Fruit fly (Drosophila melanogaster) whole organism, embryonic: ENCODE results near the gene Girdin.
A peak's percentile ranks its signal among the peaks of the same experiment; 100 is the strongest.

Experiments
- Abd-B ChIP-seq: fragments of 200-800 bp; sonication (Bioruptor generic); optimal IDR thresholded peaks from 2 replicates; lab custom pipeline; 2018; ENCODE audit warnings: missing biosample characterization, mild to moderate bottlenecking, missing genetic modification characterization, moderate library complexity
- Asciz ChIP-seq: fragments of 200-800 bp; sonication (Bioruptor generic); optimal IDR thresholded peaks from 2 replicates; lab custom pipeline; 2017; ENCODE audit warnings: missing biosample characterization, mild to moderate bottlenecking, missing genetic modification characterization, missing genetic modification reagents
- CG10267 ChIP-seq: fragments of 200-800 bp; sonication (Bioruptor generic); optimal IDR thresholded peaks from 2 replicates; lab custom pipeline; 2018; ENCODE audit warnings: missing biosample characterization, mild to moderate bottlenecking, missing genetic modification characterization, moderate library complexity
- CG10274 ChIP-seq: fragments of 200-800 bp; sonication (Bioruptor generic); optimal IDR thresholded peaks from 3 replicates; lab custom pipeline; 2017; ENCODE audit warnings: missing biosample characterization, mild to moderate bottlenecking, missing genetic modification characterization
- CG10321 ChIP-seq: fragments of 200-800 bp; sonication (Bioruptor generic); IDR thresholded peaks from 2 replicates; pipeline ENCODE4 v1.3.6; 2022; ENCODE audit warnings: missing biosample characterization, missing genetic modification characterization
- CG10543 ChIP-seq: fragments of 200-800 bp; sonication (Bioruptor generic); optimal IDR thresholded peaks from 3 replicates; lab custom pipeline; 2017; ENCODE audit warnings: missing biosample characterization, mild to moderate bottlenecking, missing genetic modification characterization, moderate library complexity
- CG10654 ChIP-seq: fragments of 200-800 bp; sonication (Bioruptor generic); optimal IDR thresholded peaks from 2 replicates; lab custom pipeline; 2016; ENCODE audit warnings: missing biosample characterization, missing genetic modification characterization
- CG10979 ChIP-seq: fragments of 200-800 bp; sonication (Bioruptor generic); optimal IDR thresholded peaks from 2 replicates; lab custom pipeline; 2018; ENCODE audit warnings: missing biosample characterization, mild to moderate bottlenecking, missing genetic modification characterization, moderate library complexity
- CG11695 ChIP-seq: fragments of 200-800 bp; sonication (Bioruptor generic); IDR thresholded peaks from 3 replicates; pipeline ENCODE4 v1.3.6; 2022; ENCODE audit warnings: missing biosample characterization, missing genetic modification characterization
- CG12219 ChIP-seq: fragments of 200-800 bp; sonication (Bioruptor generic); optimal IDR thresholded peaks from 3 replicates; lab custom pipeline; 2018; ENCODE audit warnings: missing biosample characterization, mild to moderate bottlenecking, missing genetic modification characterization
- CG14965 ChIP-seq: fragments of 200-800 bp; sonication (Bioruptor generic); optimal IDR thresholded peaks from 2 replicates; lab custom pipeline; 2016; ENCODE audit warnings: missing biosample characterization, missing genetic modification characterization, borderline replicate concordance
- CG1603 ChIP-seq: fragments of 200-800 bp; sonication (Bioruptor generic); optimal IDR thresholded peaks from 2 replicates; lab custom pipeline; 2019; ENCODE audit warnings: missing biosample characterization, mild to moderate bottlenecking, missing genetic modification characterization, moderate library complexity
- CG1647 ChIP-seq: fragments of 200-800 bp; sonication (Bioruptor generic); optimal IDR thresholded peaks from 3 replicates; lab custom pipeline; 2016; ENCODE audit warnings: missing biosample characterization, missing genetic modification characterization
- CG17328 ChIP-seq: fragments of 200-800 bp; sonication (Bioruptor generic); IDR thresholded peaks from 2 replicates; pipeline ENCODE4 v1.3.6; 2022; ENCODE audit warnings: missing biosample characterization, missing genetic modification characterization
- CG17802 ChIP-seq: fragments of 200-800 bp; sonication (Bioruptor generic); optimal IDR thresholded peaks from 2 replicates; lab custom pipeline; 2018; ENCODE audit warnings: missing biosample characterization, mild to moderate bottlenecking, missing genetic modification characterization, moderate library complexity
- CG34376 ChIP-seq: fragments of 200-800 bp; sonication (Bioruptor generic); optimal IDR thresholded peaks from 2 replicates; lab custom pipeline; 2018; ENCODE audit warnings: missing biosample characterization, mild to moderate bottlenecking, missing genetic modification characterization
- CG34422 ChIP-seq: fragments of 200-800 bp; sonication (Bioruptor generic); IDR thresholded peaks from 3 replicates; pipeline ENCODE4 v1.3.6; 2022; ENCODE audit warnings: missing biosample characterization, missing genetic modification characterization
- CG3847 ChIP-seq: fragments of 200-800 bp; sonication (Bioruptor generic); IDR thresholded peaks from 2 replicates; pipeline ENCODE4 v1.3.6; 2022; ENCODE audit warnings: missing biosample characterization, missing genetic modification characterization
- CG3995 ChIP-seq: fragments of 200-800 bp; sonication (Bioruptor generic); optimal IDR thresholded peaks from 3 replicates; lab custom pipeline; 2016; ENCODE audit warnings: missing biosample characterization, missing genetic modification characterization
- CG42726 ChIP-seq: fragments of 200-800 bp; sonication (Bioruptor generic); IDR thresholded peaks from 2 replicates; pipeline ENCODE4 v1.3.6; 2022; ENCODE audit warnings: missing biosample characterization, missing genetic modification characterization; ENCODE audit not compliant: partially characterized antibody
- CG4404 ChIP-seq: fragments of 200-800 bp; sonication (Bioruptor generic); IDR thresholded peaks from 2 replicates; pipeline ENCODE4 v1.3.6; 2022; ENCODE audit warnings: missing biosample characterization, missing genetic modification characterization
- CG6765 ChIP-seq: fragments of 200-800 bp; sonication (Bioruptor generic); optimal IDR thresholded peaks from 3 replicates; lab custom pipeline; 2017; ENCODE audit warnings: missing biosample characterization, mild to moderate bottlenecking, missing genetic modification characterization
- CG8281 ChIP-seq: fragments of 200-800 bp; sonication (Bioruptor generic); optimal IDR thresholded peaks from 2 replicates; lab custom pipeline; 2018; ENCODE audit warnings: missing biosample characterization, mild to moderate bottlenecking, missing genetic modification characterization, moderate library complexity
- CG8290 ChIP-seq, 3 experiments: fragments of 200-800 bp; sonication (Bioruptor generic); optimal IDR thresholded peaks; 2 replicates each; lab custom pipeline; 2016 to 2019; ENCODE audit warnings: missing biosample characterization in 3 of 3, missing genetic modification characterization in 3 of 3, mild to moderate bottlenecking in 2 of 3, moderate library complexity in 1 of 3
- CG9727 ChIP-seq: fragments of 200-800 bp; sonication (Bioruptor generic); optimal IDR thresholded peaks from 3 replicates; lab custom pipeline; 2017; ENCODE audit warnings: missing biosample characterization, mild to moderate bottlenecking, missing genetic modification characterization
- CG9876 ChIP-seq: fragments of 200-800 bp; sonication (Bioruptor generic); optimal IDR thresholded peaks from 2 replicates; lab custom pipeline; 2016; ENCODE audit warnings: missing biosample characterization, missing genetic modification characterization
- D19A ChIP-seq: fragments of 200-800 bp; optimal IDR thresholded peaks from 3 replicates; lab custom pipeline; 2019; ENCODE audit warnings: missing biosample characterization, mild to moderate bottlenecking, missing genetic modification characterization, moderate library complexity
- Dip3 ChIP-seq: fragments of 200-800 bp; sonication (Bioruptor generic); optimal IDR thresholded peaks from 3 replicates; lab custom pipeline; 2016; ENCODE audit warnings: missing biosample characterization, missing genetic modification characterization
- Elba2 ChIP-seq: fragments of 200-800 bp; sonication (Bioruptor generic); optimal IDR thresholded peaks from 3 replicates; lab custom pipeline; 2016; ENCODE audit warnings: missing biosample characterization, missing genetic modification characterization
- Ets97D ChIP-seq: fragments of 200-800 bp; sonication (Bioruptor generic); optimal IDR thresholded peaks from 3 replicates; lab custom pipeline; 2016; ENCODE audit warnings: missing biosample characterization, missing genetic modification characterization
- Med ChIP-seq: fragments of 200-800 bp; sonication (Bioruptor generic); peaks from one replicate; lab custom pipeline; 2016; ENCODE audit warnings: missing biosample characterization, missing genetic modification characterization, mild to moderate bottlenecking, inconsistent platforms, moderate library complexity
- NfI ChIP-seq: fragments of 200-800 bp; sonication (Bioruptor generic); optimal IDR thresholded peaks from 3 replicates; lab custom pipeline; 2018; ENCODE audit warnings: missing biosample characterization, mild to moderate bottlenecking, missing genetic modification characterization, moderate library complexity
- Opbp ChIP-seq: fragments of 200-800 bp; sonication (Bioruptor generic); IDR thresholded peaks from 3 replicates; pipeline ENCODE4 v1.3.6; 2022; ENCODE audit warnings: missing biosample characterization, missing genetic modification characterization; ENCODE audit not compliant: partially characterized antibody
- Sox100B ChIP-seq: fragments of 200-800 bp; sonication (Bioruptor generic); optimal IDR thresholded peaks from 3 replicates; lab custom pipeline; 2018; ENCODE audit warnings: missing biosample characterization, mild to moderate bottlenecking, missing genetic modification characterization
- ash1 ChIP-seq: fragments of 200-800 bp; sonication (Bioruptor generic); optimal IDR thresholded peaks from 2 replicates; lab custom pipeline; 2018; ENCODE audit warnings: missing biosample characterization, mild to moderate bottlenecking, missing genetic modification characterization
- btn ChIP-seq: fragments of 200-800 bp; sonication (Bioruptor generic); optimal IDR thresholded peaks from 2 replicates; lab custom pipeline; 2016; ENCODE audit warnings: missing biosample characterization, missing genetic modification characterization
- chm ChIP-seq: fragments of 200-800 bp; sonication (Bioruptor generic); IDR thresholded peaks from 2 replicates; pipeline ENCODE4 v1.3.6; 2022; ENCODE audit warnings: missing biosample characterization, missing genetic modification characterization
- dan ChIP-seq: fragments of 200-800 bp; sonication (Bioruptor generic); IDR thresholded peaks from 2 replicates; pipeline ENCODE4 v1.3.6; 2022; ENCODE audit warnings: missing biosample characterization, missing genetic modification characterization
- gsb-n ChIP-seq: fragments of 200-800 bp; sonication (Bioruptor generic); optimal IDR thresholded peaks from 3 replicates; lab custom pipeline; 2018; ENCODE audit warnings: missing biosample characterization, mild to moderate bottlenecking, missing genetic modification characterization
- inv ChIP-seq: fragments of 200-800 bp; sonication (Bioruptor generic); IDR thresholded peaks from 2 replicates; pipeline ENCODE4 v1.3.6; 2022; ENCODE audit warnings: missing biosample characterization, missing genetic modification characterization; ENCODE audit not compliant: partially characterized antibody
- mld ChIP-seq: fragments of 200-800 bp; sonication (Bioruptor generic); IDR thresholded peaks from 3 replicates; pipeline ENCODE4 v1.3.6; 2022; ENCODE audit warnings: missing biosample characterization, missing genetic modification characterization; ENCODE audit not compliant: partially characterized antibody
- org-1 ChIP-seq: fragments of 200-800 bp; sonication (Bioruptor generic); optimal IDR thresholded peaks from 2 replicates; lab custom pipeline; 2017; ENCODE audit warnings: missing biosample characterization, missing genetic modification characterization
- pb ChIP-seq: fragments of 200-800 bp; sonication (Bioruptor generic); optimal IDR thresholded peaks from 3 replicates; lab custom pipeline; 2016; ENCODE audit warnings: missing biosample characterization, missing genetic modification characterization
- psq ChIP-seq: fragments of 200-800 bp; sonication (Bioruptor generic); optimal IDR thresholded peaks from 2 replicates; lab custom pipeline; 2017; ENCODE audit warnings: missing biosample characterization, missing genetic modification characterization
- row ChIP-seq: fragments of 200-800 bp; sonication (Bioruptor generic); IDR thresholded peaks from 3 replicates; pipeline ENCODE4 v1.3.6; 2022; ENCODE audit warnings: missing biosample characterization, missing genetic modification characterization
- sc ChIP-seq, 3 experiments: fragments of >200 bp in 2 of 3; fragments of 200-800 bp in 1 of 3; sonication (Bioruptor generic) in 1 of 3; optimal IDR thresholded peaks; 2 replicates in 2 of 3; 3 replicates in 1 of 3; lab custom pipeline; 2017; ENCODE audit warnings: mild to moderate bottlenecking in 1 of 3, missing biosample characterization in 1 of 3, missing genetic modification characterization in 1 of 3, missing genetic modification reagents in 1 of 3
- sens ChIP-seq: fragments of 200-800 bp; sonication (Bioruptor generic); peaks from one replicate; lab custom pipeline; 2016; ENCODE audit warnings: missing biosample characterization, missing genetic modification characterization
- sug ChIP-seq: fragments of 200-800 bp; optimal IDR thresholded peaks from 2 replicates; lab custom pipeline; 2019; ENCODE audit warnings: missing biosample characterization, mild to moderate bottlenecking, missing genetic modification characterization, moderate library complexity
- tin ChIP-seq: fragments of 200-800 bp; sonication (Bioruptor generic); optimal IDR thresholded peaks from 3 replicates; lab custom pipeline; 2016; ENCODE audit warnings: missing biosample characterization, missing genetic modification characterization
- vnd ChIP-seq: fragments of 200-800 bp; sonication (Bioruptor generic); IDR thresholded peaks from 3 replicates; pipeline ENCODE4 v1.3.6; 2022; ENCODE audit warnings: missing biosample characterization, missing genetic modification characterization; ENCODE audit not compliant: partially characterized antibody

The Girdin gene

DNA sequence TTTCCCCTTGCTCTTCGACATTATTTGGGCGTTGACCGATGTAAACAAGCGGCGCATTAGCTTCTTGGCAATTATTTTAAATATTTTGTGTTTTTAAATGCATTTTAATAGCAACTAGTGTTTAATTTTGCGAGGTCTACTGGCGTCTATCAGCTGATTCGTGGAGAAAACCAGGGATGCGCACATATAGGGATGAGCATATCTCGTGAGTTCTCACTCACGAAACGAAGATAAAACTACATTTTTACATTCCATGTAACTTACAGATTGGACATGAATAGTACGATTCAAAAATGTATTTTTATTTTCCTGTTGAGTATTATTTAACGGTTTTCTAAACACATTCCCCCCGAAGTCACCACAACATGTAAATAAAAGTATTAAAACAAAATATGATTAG is 18.7 kb downstream of the Girdin start, which contains the start of gene CG14966 (continued):
- TF ChIP-seq CG17328 (GFP tag; lab: Robert Waterston, UW) (no peak), Asciz (GFP tag; lab: Kevin White, UChicago) (no peak), inv (GFP tag; lab: Robert Waterston, UW) (peak; percentile 78), CG10654 (GFP tag; lab: Kevin White, UChicago) (no peak), gsb-n (no peak), CG11695 (GFP tag; lab: Robert Waterston, UW) (no peak), CG8281 (tag; lab: Kevin White, UChicago) (no peak), CG1603 (peak; percentile 66), btn (GFP tag; lab: Kevin White, UChicago) (no peak), D19A (tag; lab: Kevin White, UChicago) (no peak), CG34422 (GFP tag; lab: Robert Waterston, UW) (peak; percentile 87; the same call in 2 of the 3 replicates), psq (GFP tag; lab: Kevin White, UChicago) (no peak), org-1 (no peak), sens (GFP tag; lab: Kevin White, UChicago) (peak; percentile 88), CG1647 (GFP tag; lab: Kevin White, UChicago) (no peak), CG42726 (GFP tag; lab: Robert Waterston, UW) (peak; percentile 91), CG10274 (GFP tag; lab: Kevin White, UChicago) (no peak), chm (peak; percentile 30; the same call in 1 of the 2 replicates), Dip3 (GFP tag; lab: Kevin White, UChicago) (no peak), CG10543 (peak; percentile 13), CG12219 (GFP tag; lab: Kevin White, UChicago) (no peak), ash1 (GFP tag; lab: Kevin White, UChicago) (no peak), CG9876 (GFP tag; lab: Kevin White, UChicago) (no peak), CG17802 (tag; lab: Kevin White, UChicago) (no peak), CG14965 (GFP tag; lab: Kevin White, UChicago) (no peak), Opbp (GFP tag; lab: Robert Waterston, UW) (peak; percentile 87), Med (GFP tag; lab: Kevin White, UChicago) (peak; percentile 89), sc (optimal IDR thresholded peaks at IDR 0.05; lab: Kevin White, UChicago) (no peak), sc (GFP tag; optimal IDR thresholded peaks at IDR 0.05; lab: Kevin White, UChicago) (no peak), tin (GFP tag; lab: Kevin White, UChicago) (peak; percentile 39), Abd-B (GFP tag; lab: Kevin White, UChicago) (no peak), CG8290 (GFP tag; optimal IDR thresholded peaks at IDR 0.05; lab: Kevin White, UChicago) (peak; percentile 5), CG8290 (tag; optimal IDR thresholded peaks at IDR 0.05; lab: Kevin White, UChicago) (peak in 1 of 2 experiments; percentile 71), Elba2 (GFP tag; lab: Kevin White, UChicago) (no peak), dan (no peak), Ets97D (GFP tag; lab: Kevin White, UChicago) (peak; percentile 67), mld (peak; percentile 78; the same call in 2 of the 3 replicates), vnd (GFP tag; lab: Robert Waterston, UW) (peak; percentile 75), row (peak; percentile 85), CG10321 (GFP tag; lab: Robert Waterston, UW) (no peak), CG6765 (GFP tag; lab: Kevin White, UChicago) (no peak), CG10267 (peak; percentile 68), CG3847 (GFP tag; lab: Robert Waterston, UW) (peak; percentile 44), CG3995 (peak; percentile 15), sug (tag; lab: Kevin White, UChicago) (peak; percentile 50), NfI (GFP tag; lab: Kevin White, UChicago) (no peak), Sox100B (GFP tag; lab: Kevin White, UChicago) (no peak), CG10979 (tag; lab: Kevin White, UChicago) (peak; percentile 1), CG9727 (GFP tag; lab: Kevin White, UChicago) (no peak), pb (no peak), CG4404 (no peak), CG34376 (GFP tag; lab: Kevin White, UChicago) (peak; percentile 79)
